Worm (Caenorhabditis elegans) whole organism, late embryonic: ENCODE data around the gene F46H5.11.

Source experiments
- K02D7.2 ChIP-seq: sonication (generic microtip); optimal IDR thresholded peaks from 2 replicates; lab custom pipeline; 2017; ENCODE audit warnings: mild to moderate bottlenecking, missing genetic modification characterization, missing compliant biosample characterization
- ama-1 ChIP-seq: fragments of 150-350 bp; optimal IDR thresholded peaks from 2 replicates; lab custom pipeline; 2014
- ceh-48 ChIP-seq: sonication (generic microtip); optimal IDR thresholded peaks from 2 replicates; lab custom pipeline; 2016; ENCODE audit warnings: missing genetic modification characterization, inconsistent platforms, missing compliant biosample characterization
- ceh-6 ChIP-seq: fragments of 200-800 bp; sonication (Bioruptor generic); optimal IDR thresholded peaks from 2 replicates; lab custom pipeline; 2018; ENCODE audit warnings: mild to moderate bottlenecking, missing genetic modification characterization, missing compliant biosample characterization
- elt-2 ChIP-seq: sonication (generic microtip); optimal IDR thresholded peaks from 2 replicates; lab custom pipeline; 2016; ENCODE audit warnings: missing genetic modification reagents, missing genetic modification characterization, missing compliant biosample characterization
- ets-4 ChIP-seq: sonication (generic microtip); optimal IDR thresholded peaks from 2 replicates; lab custom pipeline; 2016; ENCODE audit warnings: missing genetic modification characterization, missing compliant biosample characterization
- fkh-6 ChIP-seq: sonication (generic microtip); optimal IDR thresholded peaks from 2 replicates; lab custom pipeline; 2016; ENCODE audit warnings: missing genetic modification characterization, missing compliant biosample characterization
- nhr-11 ChIP-seq: fragments of 150-350 bp; optimal IDR thresholded peaks from 2 replicates; lab custom pipeline; 2014; ENCODE audit warnings: missing biosample characterization, missing genetic modification characterization
- pag-3 ChIP-seq: sonication (generic microtip); optimal IDR thresholded peaks from 2 replicates; lab custom pipeline; 2016; ENCODE audit warnings: missing compliant biosample characterization, missing genetic modification characterization, borderline replicate concordance
- syd-9 ChIP-seq: sonication (generic microtip); optimal IDR thresholded peaks from 2 replicates; lab custom pipeline; 2016; ENCODE audit warnings: mild to moderate bottlenecking, missing genetic modification characterization, moderate library complexity, missing compliant biosample characterization
- unc-3 ChIP-seq, 2 experiments: fragments of 200-800 bp in 1 of 2; sonication (Bioruptor generic) in 1 of 2; sonication (generic microtip) in 1 of 2; conservative IDR thresholded peaks in 1 of 2; optimal IDR thresholded peaks in 1 of 2; 2 replicates each; pipeline versions ENCODE4 v1.3.6 to Lab custom; 2016 to 2022; ENCODE audit warnings: missing compliant biosample characterization in 2 of 2, missing genetic modification characterization in 2 of 2, missing genetic modification reagents in 1 of 2
- ztf-16 ChIP-seq: sonication (generic microtip); optimal IDR thresholded peaks from 2 replicates; lab custom pipeline; 2017; ENCODE audit warnings: missing genetic modification characterization, missing compliant biosample characterization

ce11 chrX:7265348-7265747, 6.5 kb downstream of the F46H5.11 start, which contains the start of gene F46H5.2:
- no peak for TF ChIP-seq elt-2 (tag; lab: Kevin White, UChicago)
- TF ChIP-seq K02D7.2 (tag; lab: Kevin White, UChicago), result no peak
- no peak for TF ChIP-seq ceh-48 (tag; lab: Kevin White, UChicago)
- TF ChIP-seq nhr-11 (tag; lab: Kevin White, UChicago), result no peak
- TF ChIP-seq ceh-6 (GFP tag; lab: Kevin White, UChicago), result no peak
- no peak for TF ChIP-seq ets-4
- no peak for TF ChIP-seq ama-1 (lab: Kevin White, UChicago)
- TF ChIP-seq syd-9 (tag; lab: Kevin White, UChicago), result no peak
- TF ChIP-seq fkh-6 (tag; lab: Kevin White, UChicago), result no peak
- TF ChIP-seq unc-3 (GFP tag; conservative IDR thresholded peaks at IDR 0.05; lab: Robert Waterston, UW), result no peak
- no peak for TF ChIP-seq unc-3 (tag; optimal IDR thresholded peaks at IDR 0.05; lab: Kevin White, UChicago)
- TF ChIP-seq ztf-16 (tag; lab: Kevin White, UChicago), result no peak
- no peak for TF ChIP-seq pag-3 (tag; lab: Kevin White, UChicago)
